Fruit fly (Drosophila melanogaster): ENCODE measurements around the gene CG11151.

Gene CG11151

dm6 chrX:13781739-13782502, 42.4 kb downstream of the CG11151 start, which contains the start of the genes CtsB and amrt (continued):
- peak; percentile 34 for TF ChIP-seq CG1602 (GFP tag; optimal IDR thresholded peaks at IDR 0.05)
- no peak for TF ChIP-seq pan (optimal IDR thresholded peaks at IDR 0.05)
- TF ChIP-seq pan (GFP tag; optimal IDR thresholded peaks at IDR 0.05 in 1 of 2, IDR thresholded peaks at IDR 0.05 in 1 of 2): no peak
- peak; percentile 51 for TF ChIP-seq Camta (GFP tag; optimal IDR thresholded peaks at IDR 0.05)
- TF ChIP-seq cas (GFP tag; IDR thresholded peaks at IDR 0.05): no peak
- peak; percentile 78 for TF ChIP-seq hb (GFP tag; IDR thresholded peaks at IDR 0.05; ENCODE audit: partially characterized antibody)
- TF ChIP-seq CG10366 (GFP tag; IDR thresholded peaks at IDR 0.05): peak; percentile 34
- no peak for TF ChIP-seq CG13296 (GFP tag; optimal IDR thresholded peaks at IDR 0.05)
- TF ChIP-seq Dp (GFP tag; optimal IDR thresholded peaks at IDR 0.05): peak; percentile 45
- TF ChIP-seq MBD-R2 (GFP tag; IDR thresholded peaks at IDR 0.05): peak; percentile 52
- TF ChIP-seq MESR4 (GFP tag; optimal IDR thresholded peaks at IDR 0.05): peak; percentile 30
- 0 out of 2 replicates have a peak, but pooled peaks have one; percentile 17 for TF ChIP-seq CG4404 (GFP tag; IDR thresholded peaks at IDR 0.05)
- peak; percentile 17 for TF ChIP-seq Hr3 (GFP tag; optimal IDR thresholded peaks at IDR 0.05)
- peak; percentile 44 for TF ChIP-seq trem (tag; optimal IDR thresholded peaks at IDR 0.05)
- 0 out of 3 replicates have a peak, but pooled peaks have one; percentile 28 for TF ChIP-seq tgo (GFP tag; IDR thresholded peaks at IDR 0.05)
- peak; percentile 37 for TF ChIP-seq her (GFP tag; optimal IDR thresholded peaks at IDR 0.05)
- TF ChIP-seq hbn (GFP tag; IDR thresholded peaks at IDR 0.05; ENCODE audit: partially characterized antibody): peak; percentile 60
- TF ChIP-seq unpg (GFP tag; optimal IDR thresholded peaks at IDR 0.05): peak; percentile 35
- peak; percentile 52 for TF ChIP-seq bab2 (GFP tag; optimal IDR thresholded peaks at IDR 0.05)
- TF ChIP-seq CG12391 (tag; optimal IDR thresholded peaks at IDR 0.05): peak; percentile 56
- peak; percentile 60 for TF ChIP-seq Fer1 (GFP tag; optimal IDR thresholded peaks at IDR 0.05)
- TF ChIP-seq Mes4 (GFP tag; optimal IDR thresholded peaks at IDR 0.05): peak; percentile 37
- TF ChIP-seq phol (tag; optimal IDR thresholded peaks at IDR 0.05): peak; percentile 86
- peak; percentile 49 for TF ChIP-seq CG15696 (tag; optimal IDR thresholded peaks at IDR 0.05)
- peak; percentile 47; the same call in 1 of the 2 replicates for TF ChIP-seq al (GFP tag; IDR thresholded peaks at IDR 0.05)
- peak; percentile 95 for TF ChIP-seq CG17186 (GFP tag; optimal IDR thresholded peaks at IDR 0.05)
- peak in 1 of 3 experiments; percentile 42 for TF ChIP-seq lola (GFP tag; optimal IDR thresholded peaks at IDR 0.05)
- no peak for TF ChIP-seq prd (optimal IDR thresholded peaks at IDR 0.05)
- peak; percentile 52; the same call in 1 of the 3 replicates for TF ChIP-seq prd (GFP tag; IDR thresholded peaks at IDR 0.05)
- TF ChIP-seq Doc3 (GFP tag; IDR thresholded peaks at IDR 0.05; ENCODE audit: partially characterized antibody): peak; percentile 56; the same call in 1 of the 3 replicates
- peak; percentile 68 for TF ChIP-seq pzg (GFP tag; optimal IDR thresholded peaks at IDR 0.05)
- no peak for TF ChIP-seq Lpt (GFP tag; optimal IDR thresholded peaks at IDR 0.05)
- peak; percentile 86 for TF ChIP-seq nom (GFP tag; optimal IDR thresholded peaks at IDR 0.05)
- TF ChIP-seq chinmo (GFP tag; IDR thresholded peaks at IDR 0.05; ENCODE audit: partially characterized antibody): peak; percentile 72; the same call in 2 of the 4 replicates
- peak; percentile 53 for TF ChIP-seq CG4424 (GFP tag; optimal IDR thresholded peaks at IDR 0.05)
- peak; percentile 48 for TF ChIP-seq pnt (GFP tag; optimal IDR thresholded peaks at IDR 0.05)
- peak; percentile 1 for TF ChIP-seq NC2β (GFP tag; optimal IDR thresholded peaks at IDR 0.05)
- TF ChIP-seq ind (GFP tag; optimal IDR thresholded peaks at IDR 0.05): peak; percentile 57
- no peak for TF ChIP-seq cg (GFP tag; optimal IDR thresholded peaks at IDR 0.05)
- TF ChIP-seq CG1603 (tag; optimal IDR thresholded peaks at IDR 0.05): peak; percentile 66
- peak; percentile 60 for TF ChIP-seq CG2678 (tag; optimal IDR thresholded peaks at IDR 0.05)
- TF ChIP-seq gce (GFP tag; IDR thresholded peaks at IDR 0.05): no peak
- peak; percentile 56 for TF ChIP-seq fu2 (GFP tag; optimal IDR thresholded peaks at IDR 0.05)
- TF ChIP-seq NfI (GFP tag; optimal IDR thresholded peaks at IDR 0.05): peak; percentile 44
- TF ChIP-seq Scr (GFP tag; IDR thresholded peaks at IDR 0.05; ENCODE audit: partially characterized antibody): peak; percentile 89
- peak; percentile 51 for TF ChIP-seq YL-1 (GFP tag; optimal IDR thresholded peaks at IDR 0.05)
- TF ChIP-seq Sin3A (optimal IDR thresholded peaks at IDR 0.05): peak; percentile 98
- TF ChIP-seq Dref (GFP tag; IDR thresholded peaks at IDR 0.05): peak; percentile 55
- peak; percentile 50 for TF ChIP-seq grau (tag; optimal IDR thresholded peaks at IDR 0.05)
